Fruit fly (Drosophila melanogaster) S2 (cell line): Measurements from ENCODE around the gene cv-c.

Experiments
- CG8478 ChIP-seq: fragments of >200 bp; optimal IDR thresholded peaks from 2 replicates; lab custom pipeline; 2018
- CTCF ChIP-seq, 2 experiments: fragments of >200 bp; optimal IDR thresholded peaks; 2 replicates each; lab custom pipeline; 2018

dm6 chr3R:14466312-14466711 is 15.2 kb downstream of the cv-c start:
- no peak for TF ChIP-seq CG8478 (lab: Kevin White, UChicago)
- TF ChIP-seq CTCF (optimal IDR thresholded peaks at IDR 0.05; lab: Kevin White, UChicago): no peak
